Worm (Caenorhabditis elegans) whole organism, L1 larva: ENCODE measurements around the gene C16B8.2.

Experiments
- C04F5.9 ChIP-seq: sonication (generic microtip); optimal IDR thresholded peaks from 2 replicates; lab custom pipeline; 2016; ENCODE audit warnings: missing genetic modification characterization, missing compliant biosample characterization
- C16A3.4 ChIP-seq: fragments of 150-350 bp; optimal IDR thresholded peaks from 2 replicates; lab custom pipeline; 2014; ENCODE audit warnings: missing biosample characterization, missing genetic modification characterization
- ama-1 ChIP-seq: fragments of 150-350 bp; optimal IDR thresholded peaks from 2 replicates; lab custom pipeline; 2014
- blmp-1 ChIP-seq: fragments of 150-350 bp; optimal IDR thresholded peaks from 2 replicates; lab custom pipeline; 2014; ENCODE audit warnings: missing biosample characterization, missing genetic modification characterization
- ceh-8 ChIP-seq: fragments of 200-800 bp; sonication (Bioruptor generic); optimal IDR thresholded peaks from 2 replicates; lab custom pipeline; 2018; ENCODE audit warnings: mild to moderate bottlenecking, missing genetic modification characterization, moderate library complexity, missing compliant biosample characterization
- ceh-82 ChIP-seq, 3 experiments: fragments of 150-350 bp in 1 of 3; sonication (generic microtip) in 2 of 3; optimal IDR thresholded peaks; 2 replicates each; lab custom pipeline; 2014 to 2017; ENCODE audit warnings: missing biosample characterization in 3 of 3, missing genetic modification characterization in 3 of 3
- dpl-1 ChIP-seq, 3 experiments: fragments of 150-350 bp in 2 of 3; sonication (generic microtip) in 1 of 3; optimal IDR thresholded peaks; 2 replicates each; lab custom pipeline; 2014 to 2017; ENCODE audit warnings: missing biosample characterization in 3 of 3, missing genetic modification characterization in 3 of 3, missing genetic modification reagents in 3 of 3
- dsc-1 ChIP-seq: sonication (generic microtip); optimal IDR thresholded peaks from 2 replicates; lab custom pipeline; 2016; ENCODE audit warnings: mild to moderate bottlenecking, missing genetic modification characterization, missing compliant biosample characterization
- efl-1 ChIP-seq, 4 experiments: fragments of 150-350 bp; optimal IDR thresholded peaks in 3 of 4; peaks in 1 of 4; 1 replicate in 1 of 4; 2 replicates in 3 of 4; lab custom pipeline; 2014; ENCODE audit warnings: missing biosample characterization in 2 of 4, missing genetic modification characterization in 2 of 4, missing genetic modification reagents in 2 of 4
- efl-3 ChIP-seq: fragments of 200-800 bp; sonication (Bioruptor generic); optimal IDR thresholded peaks from 2 replicates; lab custom pipeline; 2018; ENCODE audit warnings: mild to moderate bottlenecking, missing genetic modification characterization, missing compliant biosample characterization
- egl-13 ChIP-seq: sonication (generic microtip); optimal IDR thresholded peaks from 2 replicates; lab custom pipeline; 2016; ENCODE audit warnings: missing genotype, missing genetic modification reagents, missing genetic modification characterization, missing compliant biosample characterization
- elt-2 ChIP-seq: sonication (generic microtip); optimal IDR thresholded peaks from 2 replicates; lab custom pipeline; 2016; ENCODE audit warnings: missing genetic modification characterization, mild to moderate bottlenecking, inconsistent platforms, missing compliant biosample characterization, missing genetic modification reagents
- elt-3 ChIP-seq, 6 experiments: fragments of 150-350 bp in 1 of 6; sonication (generic microtip); optimal IDR thresholded peaks; 2 replicates each; lab custom pipeline; 2017 to 2018; ENCODE audit warnings: missing biosample characterization in 6 of 6, missing genetic modification characterization in 6 of 6, inconsistent platforms in 1 of 6
- fkh-10 ChIP-seq: sonication (generic microtip); optimal IDR thresholded peaks from 2 replicates; lab custom pipeline; 2017; ENCODE audit warnings: missing biosample characterization, missing genetic modification reagents, missing genetic modification characterization
- fkh-8 ChIP-seq: sonication (generic microtip); optimal IDR thresholded peaks from 2 replicates; lab custom pipeline; 2016; ENCODE audit warnings: mild to moderate bottlenecking, missing genetic modification characterization, missing compliant biosample characterization
- fos-1 ChIP-seq: fragments of 150-350 bp; optimal IDR thresholded peaks from 2 replicates; lab custom pipeline; 2014; ENCODE audit warnings: missing biosample characterization, missing genetic modification characterization
- jun-1 ChIP-seq: fragments of 150-350 bp; optimal IDR thresholded peaks from 2 replicates; lab custom pipeline; 2014; ENCODE audit warnings: missing biosample characterization, missing genetic modification reagents, missing genetic modification characterization
- lin-14 ChIP-seq: fragments of 200-800 bp; sonication (Bioruptor generic); optimal IDR thresholded peaks from 2 replicates; lab custom pipeline; 2018; ENCODE audit warnings: mild to moderate bottlenecking, missing genetic modification characterization, moderate library complexity, missing compliant biosample characterization
- lin-35 ChIP-seq, 2 experiments: fragments of 150-350 bp; optimal IDR thresholded peaks; 2 replicates each; lab custom pipeline; 2014; ENCODE audit warnings: missing biosample characterization in 2 of 2, missing genetic modification characterization in 2 of 2, missing genetic modification reagents in 2 of 2
- lsy-2 ChIP-seq, 2 experiments: fragments of 150-350 bp; optimal IDR thresholded peaks; 2 replicates each; lab custom pipeline; 2014; ENCODE audit warnings: missing biosample characterization in 2 of 2, missing genetic modification characterization in 2 of 2
- mab-9 ChIP-seq: fragments of 200-800 bp; sonication (Bioruptor generic); IDR thresholded peaks from 2 replicates; pipeline ENCODE4 v1.3.6; 2022; ENCODE audit warnings: missing genetic modification reagents, missing genetic modification characterization, missing compliant biosample characterization
- mdl-1 ChIP-seq, 2 experiments: fragments of 150-350 bp; optimal IDR thresholded peaks; 2 replicates each; lab custom pipeline; 2014 to 2017; ENCODE audit warnings: missing biosample characterization in 2 of 2, missing genetic modification characterization in 2 of 2, inconsistent platforms in 1 of 2
- mep-1 ChIP-seq: fragments of 150-350 bp; optimal IDR thresholded peaks from 2 replicates; lab custom pipeline; 2014; ENCODE audit warnings: missing biosample characterization, missing genetic modification characterization
- nhr-20 ChIP-seq: sonication (generic microtip); optimal IDR thresholded peaks from 2 replicates; lab custom pipeline; 2016; ENCODE audit warnings: mild to moderate bottlenecking, missing genetic modification characterization, missing compliant biosample characterization
- nhr-237 ChIP-seq: fragments of 150-350 bp; optimal IDR thresholded peaks from 2 replicates; lab custom pipeline; 2014; ENCODE audit warnings: missing biosample characterization, missing genetic modification characterization
- nhr-47 ChIP-seq: sonication (generic microtip); optimal IDR thresholded peaks from 2 replicates; lab custom pipeline; 2016; ENCODE audit warnings: mild to moderate bottlenecking, missing genetic modification characterization, moderate library complexity, missing compliant biosample characterization
- nhr-71 ChIP-seq: sonication (generic microtip); optimal IDR thresholded peaks from 2 replicates; lab custom pipeline; 2016; ENCODE audit warnings: mild to moderate bottlenecking, missing genetic modification characterization, moderate library complexity, missing compliant biosample characterization
- nhr-76 ChIP-seq: sonication (generic microtip); optimal IDR thresholded peaks from 2 replicates; lab custom pipeline; 2017; ENCODE audit warnings: missing biosample characterization, missing genetic modification characterization
- nhr-77 ChIP-seq: fragments of 150-350 bp; optimal IDR thresholded peaks from 2 replicates; lab custom pipeline; 2014; ENCODE audit warnings: missing biosample characterization, missing genetic modification characterization
- nhr-85 ChIP-seq: sonication (generic microtip); peaks from one replicate; lab custom pipeline; 2016; ENCODE audit warnings: missing genetic modification characterization, inconsistent platforms, missing compliant biosample characterization
- pqm-1 ChIP-seq: sonication (generic microtip); optimal IDR thresholded peaks from 3 replicates; lab custom pipeline; 2017; ENCODE audit warnings: missing biosample characterization, missing genetic modification characterization
- rnt-1 ChIP-seq: sonication (generic microtip); optimal IDR thresholded peaks from 2 replicates; lab custom pipeline; 2016; ENCODE audit warnings: mild to moderate bottlenecking, missing genetic modification characterization, moderate library complexity, missing compliant biosample characterization
- skn-1 ChIP-seq: fragments of 150-350 bp; optimal IDR thresholded peaks from 2 replicates; lab custom pipeline; 2014; ENCODE audit warnings: missing biosample characterization, missing genetic modification characterization
- snu-23 ChIP-seq: sonication (generic microtip); optimal IDR thresholded peaks from 2 replicates; lab custom pipeline; 2016; ENCODE audit warnings: missing genetic modification characterization, missing compliant biosample characterization
- sup-37 ChIP-seq: fragments of 200-800 bp; sonication (Bioruptor generic); optimal IDR thresholded peaks from 2 replicates; lab custom pipeline; 2018; ENCODE audit warnings: mild to moderate bottlenecking, missing genetic modification characterization, missing compliant biosample characterization
- swsn-7 ChIP-seq: sonication (generic microtip); optimal IDR thresholded peaks from 2 replicates; lab custom pipeline; 2016; ENCODE audit warnings: missing genetic modification characterization, missing compliant biosample characterization
- tbx-2 ChIP-seq: sonication (generic microtip); optimal IDR thresholded peaks from 2 replicates; lab custom pipeline; 2016; ENCODE audit warnings: missing genetic modification characterization, missing compliant biosample characterization
- tlp-1 ChIP-seq: fragments of 150-350 bp; optimal IDR thresholded peaks from 2 replicates; lab custom pipeline; 2014; ENCODE audit warnings: missing biosample characterization, missing genetic modification characterization
- unc-86 ChIP-seq: sonication (generic microtip); optimal IDR thresholded peaks from 2 replicates; lab custom pipeline; 2016; ENCODE audit warnings: missing genetic modification characterization, missing compliant biosample characterization
- unc-98 ChIP-seq: fragments of 200-800 bp; sonication (Bioruptor generic); IDR thresholded peaks from 2 replicates; pipeline ENCODE4 v1.3.6; 2022; ENCODE audit warnings: missing genetic modification characterization, missing compliant biosample characterization
- xbp-1 ChIP-seq: sonication (generic microtip); optimal IDR thresholded peaks from 2 replicates; lab custom pipeline; 2016; ENCODE audit warnings: missing genetic modification characterization, missing compliant biosample characterization
- zip-4 ChIP-seq: fragments of 200-800 bp; sonication (Bioruptor generic); optimal IDR thresholded peaks from 2 replicates; lab custom pipeline; 2018; ENCODE audit warnings: mild to moderate bottlenecking, missing genetic modification characterization, moderate library complexity, missing compliant biosample characterization
- ztf-11 ChIP-seq, 2 experiments: sonication (generic microtip); optimal IDR thresholded peaks; 2 replicates each; lab custom pipeline; 2016 to 2017; ENCODE audit warnings: missing genetic modification characterization in 2 of 2, missing biosample characterization in 1 of 2, missing compliant biosample characterization in 1 of 2

C16B8.2 gene

DNA sequence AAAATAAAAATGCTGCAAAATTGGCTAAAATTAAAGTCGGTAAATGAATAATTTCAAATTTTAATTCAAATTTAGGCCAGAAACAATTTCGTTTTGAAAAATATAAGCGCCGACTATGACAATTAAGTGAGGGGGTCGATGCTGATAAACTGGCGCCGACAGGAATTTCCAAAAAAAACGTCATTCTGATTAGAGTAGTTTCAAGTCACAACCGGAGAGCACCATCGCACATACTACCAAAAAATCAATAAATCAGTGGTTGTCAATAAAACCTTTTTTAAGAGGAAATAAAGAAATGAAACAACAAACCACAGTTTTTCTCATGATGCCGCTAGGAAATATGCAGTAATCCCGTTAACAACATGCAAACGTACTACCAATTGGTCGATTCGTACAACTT lies 17.2 kb downstream of the C16B8.2 start:
- TF ChIP-seq nhr-76 (tag; lab: Kevin White, UChicago) (no peak), efl-1 (optimal IDR thresholded peaks at IDR 0.05; lab: Kevin White, UChicago) (no peak), efl-1 (GFP tag; optimal IDR thresholded peaks at IDR 0.05 in 1 of 2; lab: Kevin White, UChicago) (peak in 1 of 2 experiments; percentile 85), jun-1 (no peak), elt-2 (tag; lab: Kevin White, UChicago) (peak; percentile 38), pqm-1 (tag; lab: Kevin White, UChicago) (no peak), C16A3.4 (tag; lab: Kevin White, UChicago) (no peak)

DNA sequence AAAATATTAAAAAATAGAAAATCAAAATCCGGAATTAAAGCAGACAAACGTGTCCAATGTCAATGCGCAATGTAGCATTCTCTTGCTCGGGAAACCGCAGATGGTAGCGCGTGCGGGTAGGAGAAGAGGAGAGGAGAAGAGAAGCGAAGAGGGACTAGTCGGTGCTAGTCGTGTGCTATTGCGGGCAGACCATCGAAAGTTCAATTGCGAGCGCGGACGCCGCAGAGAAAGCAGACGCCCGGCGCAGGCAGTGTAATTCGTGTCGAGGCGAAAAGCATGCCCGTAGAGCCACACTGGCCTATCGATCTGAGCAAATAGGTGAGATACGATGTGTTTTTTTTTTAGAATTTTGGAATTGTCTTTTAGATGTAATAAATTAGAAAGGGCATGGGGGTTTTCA lies 20.6 kb downstream of the C16B8.2 start:
- TF ChIP-seq fos-1, result no peak
- TF ChIP-seq ztf-11 (tag; optimal IDR thresholded peaks at IDR 0.05; lab: Kevin White, UChicago), result peak in 1 of 2 experiments; percentile 45
- TF ChIP-seq snu-23 (GFP tag; lab: Kevin White, UChicago), result peak; percentile 57
- TF ChIP-seq rnt-1 (tag; lab: Kevin White, UChicago), result peak; percentile 67
- peak; percentile 15 for TF ChIP-seq skn-1 (tag; lab: Kevin White, UChicago)
- peak; percentile 84 for TF ChIP-seq lin-14 (GFP tag; lab: Kevin White, UChicago)
- peak; percentile 30 for TF ChIP-seq xbp-1
- peak; percentile 60 for TF ChIP-seq nhr-71 (tag; lab: Kevin White, UChicago)
- TF ChIP-seq tbx-2 (tag; lab: Kevin White, UChicago), result peak; percentile 59
- TF ChIP-seq mep-1 (tag; lab: Kevin White, UChicago), result peak; percentile 14
- TF ChIP-seq fkh-10 (GFP tag; lab: Kevin White, UChicago), result peak; percentile 9
- TF ChIP-seq C04F5.9, result no peak
- TF ChIP-seq nhr-237 (tag; lab: Kevin White, UChicago), result no peak
- TF ChIP-seq mdl-1 (tag; optimal IDR thresholded peaks at IDR 0.05; lab: Kevin White, UChicago), result peak in 1 of 2 experiments; percentile 67
- TF ChIP-seq nhr-20 (tag; lab: Kevin White, UChicago), result peak; percentile 29
- peak; percentile 30 for TF ChIP-seq nhr-77
- peak; percentile 50 for TF ChIP-seq ceh-8 (GFP tag; lab: Kevin White, UChicago)
- TF ChIP-seq elt-2 (tag; lab: Kevin White, UChicago), result peak; percentile 19
- TF ChIP-seq nhr-47 (tag; lab: Kevin White, UChicago), result peak; percentile 48
- no peak for TF ChIP-seq ama-1 (lab: Kevin White, UChicago)
- TF ChIP-seq ceh-82 (tag; optimal IDR thresholded peaks at IDR 0.05; lab: Kevin White, UChicago), result peak; percentile 3 to 67 (median 43)
- peak; percentile 12 for TF ChIP-seq sup-37 (GFP tag; lab: Kevin White, UChicago)
- peak; percentile 47 for TF ChIP-seq jun-1
- no peak for TF ChIP-seq nhr-85 (tag; lab: Kevin White, UChicago)
- peak; percentile 19 for TF ChIP-seq egl-13 (tag; lab: Kevin White, UChicago)
- 0 out of 2 replicates have a peak, but pooled peaks have one; percentile 25 for TF ChIP-seq mab-9 (GFP tag; lab: Robert Waterston, UW)
- peak; percentile 41 for TF ChIP-seq unc-86 (tag; lab: Kevin White, UChicago)
- no peak for TF ChIP-seq unc-98 (GFP tag; lab: Robert Waterston, UW)
- TF ChIP-seq tlp-1, result no peak
- peak; percentile 23 for TF ChIP-seq C16A3.4 (tag; lab: Kevin White, UChicago)
- no peak for TF ChIP-seq efl-3 (GFP tag; lab: Kevin White, UChicago)
- no peak for TF ChIP-seq blmp-1 (tag; lab: Kevin White, UChicago)
- no peak for TF ChIP-seq elt-3 (tag; optimal IDR thresholded peaks at IDR 0.05; lab: Kevin White, UChicago)
- no peak for TF ChIP-seq dpl-1 (GFP tag; optimal IDR thresholded peaks at IDR 0.05; lab: Kevin White, UChicago)
- peak in 1 of 2 experiments; percentile 2 for TF ChIP-seq efl-1 (optimal IDR thresholded peaks at IDR 0.05; lab: Kevin White, UChicago)
- TF ChIP-seq efl-1 (GFP tag; optimal IDR thresholded peaks at IDR 0.05 in 1 of 2; lab: Kevin White, UChicago), result no peak
- peak; percentile 63 for TF ChIP-seq fkh-8 (tag; lab: Kevin White, UChicago)
- TF ChIP-seq swsn-7 (tag; lab: Kevin White, UChicago), result peak; percentile 59
- TF ChIP-seq dsc-1, result peak; percentile 11
- no peak for TF ChIP-seq zip-4 (GFP tag; lab: Kevin White, UChicago)
- peak in 1 of 2 experiments; percentile 44 for TF ChIP-seq lsy-2 (tag; optimal IDR thresholded peaks at IDR 0.05; lab: Kevin White, UChicago)
- peak in 1 of 2 experiments; percentile 26 for TF ChIP-seq lin-35 (GFP tag; optimal IDR thresholded peaks at IDR 0.05; lab: Kevin White, UChicago)
